Worm (Caenorhabditis elegans): ENCODE data around the gene C05B5.2.

ce11 chrIII:9999235-9999634 lies 1.1 kb downstream of the C05B5.2 start, which contains the start of gene C05B5.17:
- no peak for TF ChIP-seq alr-1 (tag; optimal IDR thresholded peaks at IDR 0.05)
- TF ChIP-seq ztf-11 (tag; optimal IDR thresholded peaks at IDR 0.05), result no peak
- TF ChIP-seq ztf-4 (tag; optimal IDR thresholded peaks at IDR 0.05), result no peak
- TF ChIP-seq lin-39 (tag; optimal IDR thresholded peaks at IDR 0.05), result no peak
- no peak for TF ChIP-seq nhr-11 (tag; optimal IDR thresholded peaks at IDR 0.05)
- no peak for TF ChIP-seq F13H6.1 (tag; optimal IDR thresholded peaks at IDR 0.05)
- no peak for TF ChIP-seq unc-55 (GFP tag; optimal IDR thresholded peaks at IDR 0.05)
- no peak for TF ChIP-seq elt-1 (tag; optimal IDR thresholded peaks at IDR 0.05)
